Fruit fly (Drosophila melanogaster): Measurements from ENCODE around the gene for.

Gene for

dm6 chr2L:3703260-3703659 is 46.5 kb upstream of the for start, which contains the start of gene CG2816 (continued):
- TF ChIP-seq CG10979 (tag; optimal IDR thresholded peaks at IDR 0.05) (no peak), CG13287 (GFP tag; IDR thresholded peaks at IDR 0.05; ENCODE audit: partially characterized antibody) (no peak), CG6683 (GFP tag; optimal IDR thresholded peaks at IDR 0.05) (no peak), CG2678 (tag; optimal IDR thresholded peaks at IDR 0.05) (peak; percentile 66), CG30020 (tag; optimal IDR thresholded peaks at IDR 0.05) (no peak), B-H2 (GFP tag; optimal IDR thresholded peaks at IDR 0.05) (no peak), dmrt11E (tag; optimal IDR thresholded peaks at IDR 0.05) (no peak), tap (tag; optimal IDR thresholded peaks at IDR 0.05) (peak; percentile 24), Bgb (GFP tag; IDR thresholded peaks at IDR 0.05; ENCODE audit: partially characterized antibody) (no peak), nmo (GFP tag; optimal IDR thresholded peaks at IDR 0.05) (no peak), CG13296 (GFP tag; optimal IDR thresholded peaks at IDR 0.05) (peak; percentile 38), CG18262 (tag; optimal IDR thresholded peaks at IDR 0.05) (no peak), Dip2 (GFP tag; IDR thresholded peaks at IDR 0.05) (no peak), PHDP (tag; optimal IDR thresholded peaks at IDR 0.05) (peak; percentile 74), Fer1 (GFP tag; optimal IDR thresholded peaks at IDR 0.05) (peak; percentile 9), trem (tag; optimal IDR thresholded peaks at IDR 0.05) (no peak), CG7839 (tag; optimal IDR thresholded peaks at IDR 0.05) (peak; percentile 71), CG6689 (GFP tag; IDR thresholded peaks at IDR 0.05) (0 out of 2 replicates have a peak, but pooled peaks have one; percentile 35), pnt (GFP tag; optimal IDR thresholded peaks at IDR 0.05) (no peak), CG1603 (tag; optimal IDR thresholded peaks at IDR 0.05) (peak; percentile 51), Poxn (GFP tag; IDR thresholded peaks at IDR 0.05) (peak; percentile 37; the same call in 1 of the 2 replicates), CG13424 (tag; optimal IDR thresholded peaks at IDR 0.05) (peak; percentile 37), CG11093 (GFP tag; IDR thresholded peaks at IDR 0.05) (no peak), nerfin-2 (GFP tag; IDR thresholded peaks at IDR 0.05; ENCODE audit: partially characterized antibody) (no peak), scrt (GFP tag; optimal IDR thresholded peaks at IDR 0.05) (peak; percentile 28), sd (tag; optimal IDR thresholded peaks at IDR 0.05) (peak; percentile 61), CG11504 (tag; optimal IDR thresholded peaks at IDR 0.05) (peak; percentile 55), Ptx1 (GFP tag; IDR thresholded peaks at IDR 0.05) (peak; percentile 85), amos (GFP tag; IDR thresholded peaks at IDR 0.05; ENCODE audit: partially characterized antibody) (no peak), Deaf1 (tag; optimal IDR thresholded peaks at IDR 0.05) (no peak), CG10543 (GFP tag; optimal IDR thresholded peaks at IDR 0.05) (peak; percentile 69), pb (GFP tag; optimal IDR thresholded peaks at IDR 0.05) (no peak), pho (GFP tag; optimal IDR thresholded peaks at IDR 0.05) (peak; percentile 88), lov (optimal IDR thresholded peaks at IDR 0.05) (no peak), lov (GFP tag; IDR thresholded peaks at IDR 0.05) (no peak; the same call in 2 of the 3 replicates), chinmo (GFP tag; IDR thresholded peaks at IDR 0.05; ENCODE audit: partially characterized antibody) (0 out of 4 replicates have a peak, but pooled peaks have one; percentile 40), zen (tag; optimal IDR thresholded peaks at IDR 0.05) (no peak), phol (tag; optimal IDR thresholded peaks at IDR 0.05) (no peak), CG1233 (GFP tag; optimal IDR thresholded peaks at IDR 0.05) (no peak), sob (GFP tag; IDR thresholded peaks at IDR 0.05) (peak; percentile 93), NFAT (GFP tag; IDR thresholded peaks at IDR 0.05) (peak; percentile 68; the same call in 1 of the 2 replicates), Adf1 (GFP tag; IDR thresholded peaks at IDR 0.05) (peak; percentile 63), gfzf (GFP tag; optimal IDR thresholded peaks at IDR 0.05) (no peak), HLH4C (GFP tag; IDR thresholded peaks at IDR 0.05; ENCODE audit: partially characterized antibody) (no peak), TFAM (GFP tag; optimal IDR thresholded peaks at IDR 0.05) (no peak), inv (GFP tag; IDR thresholded peaks at IDR 0.05; ENCODE audit: partially characterized antibody) (no peak), aop (GFP tag; IDR thresholded peaks at IDR 0.05) (no peak), sima (GFP tag; optimal IDR thresholded peaks at IDR 0.05) (no peak), BEAF-32 (GFP tag; optimal IDR thresholded peaks at IDR 0.05) (no peak), CG8388 (GFP tag; optimal IDR thresholded peaks at IDR 0.05) (no peak)
